ENCODE assay signal across 7 worm cellular contexts in genomic region chrII:5911939-5912523, ce11.
A peak's percentile ranks its signal among the peaks of the same experiment; 100 is the strongest.
TF ChIP-seq lines count a peak whose summit lies in the region.

No protein-coding gene starts in this region.

TF ChIP-seq in whole organism, L1 larva, 84 proteins besides CTCF, POLR2A, EP300 and RAD21 (continues in another document):
- TF ChIP-seq dsc-1 (tag; optimal IDR thresholded peaks at IDR 0.05; lab: Kevin White, UChicago) (no peak), nhr-77 (tag; optimal IDR thresholded peaks at IDR 0.05; lab: Kevin White, UChicago) (peak; percentile 54), ama-1 (optimal IDR thresholded peaks at IDR 0.05; lab: Kevin White, UChicago) (no peak), lsy-2 (tag; optimal IDR thresholded peaks at IDR 0.05; lab: Kevin White, UChicago) (peak in 1 of 2 experiments; percentile 19), ets-5 (GFP tag; IDR thresholded peaks at IDR 0.05; lab: Robert Waterston, UW) (no peak), ceh-82 (tag; optimal IDR thresholded peaks at IDR 0.05; lab: Kevin White, UChicago) (no peak), mep-1 (tag; optimal IDR thresholded peaks at IDR 0.05; lab: Kevin White, UChicago) (peak; percentile 11), unc-98 (GFP tag; IDR thresholded peaks at IDR 0.05; lab: Robert Waterston, UW) (no peak), ces-1 (GFP tag; optimal IDR thresholded peaks at IDR 0.05; lab: Kevin White, UChicago) (no peak), hpl-2 (GFP tag; optimal IDR thresholded peaks at IDR 0.05; lab: Kevin White, UChicago) (peak; percentile 8), lin-14 (GFP tag; optimal IDR thresholded peaks at IDR 0.05; lab: Kevin White, UChicago) (peak; percentile 19), pqm-1 (tag; optimal IDR thresholded peaks at IDR 0.05; lab: Kevin White, UChicago) (peak; percentile 91), unc-62 (GFP tag; optimal IDR thresholded peaks at IDR 0.05; lab: Kevin White, UChicago) (no peak)

TF ChIP-seq in whole organism, L2 larva, 48 proteins besides CTCF, POLR2A, EP300 and RAD21 (continues in another document):
- TF ChIP-seq sma-9 (GFP tag; optimal IDR thresholded peaks at IDR 0.05; lab: Kevin White, UChicago): peak; percentile 49
- no peak for TF ChIP-seq sma-9 (tag; optimal IDR thresholded peaks at IDR 0.05; lab: Kevin White, UChicago)
- no peak for TF ChIP-seq nhr-11 (tag; optimal IDR thresholded peaks at IDR 0.05; lab: Kevin White, UChicago)
- no peak for TF ChIP-seq elt-3 (tag; optimal IDR thresholded peaks at IDR 0.05; lab: Kevin White, UChicago)
- TF ChIP-seq ama-1 (optimal IDR thresholded peaks at IDR 0.05; lab: Kevin White, UChicago): no peak
- no peak for TF ChIP-seq ceh-82 (tag; optimal IDR thresholded peaks at IDR 0.05; lab: Kevin White, UChicago)
- TF ChIP-seq lin-39 (tag; optimal IDR thresholded peaks at IDR 0.05; lab: Kevin White, UChicago): no peak
- no peak for TF ChIP-seq R02D3.7 (tag; optimal IDR thresholded peaks at IDR 0.05; lab: Kevin White, UChicago)
- TF ChIP-seq aly-2 (tag; optimal IDR thresholded peaks at IDR 0.05; lab: Kevin White, UChicago): no peak
- TF ChIP-seq nhr-77 (tag; optimal IDR thresholded peaks at IDR 0.05; lab: Kevin White, UChicago): no peak
- TF ChIP-seq unc-39 (tag; optimal IDR thresholded peaks at IDR 0.05; lab: Kevin White, UChicago): no peak
- TF ChIP-seq skn-1 (tag; optimal IDR thresholded peaks at IDR 0.05; lab: Kevin White, UChicago): no peak
- TF ChIP-seq unc-55 (GFP tag; optimal IDR thresholded peaks at IDR 0.05; lab: Kevin White, UChicago): no peak
- no peak for TF ChIP-seq sem-4 (tag; optimal IDR thresholded peaks at IDR 0.05; lab: Kevin White, UChicago)

TF ChIP-seq in whole organism, L3 larva, 47 proteins besides CTCF, POLR2A, EP300 and RAD21:
- TF ChIP-seq ceh-16 (tag; optimal IDR thresholded peaks at IDR 0.05; lab: Kevin White, UChicago) (no peak), jun-1 (tag; optimal IDR thresholded peaks at IDR 0.05; lab: Kevin White, UChicago) (peak; percentile 41), pqm-1 (tag; optimal IDR thresholded peaks at IDR 0.05; lab: Kevin White, UChicago) (peak; percentile 96), hmg-11 (tag; optimal IDR thresholded peaks at IDR 0.05; lab: Kevin White, UChicago) (no peak), pha-4 (tag; optimal IDR thresholded peaks at IDR 0.05; lab: Kevin White, UChicago) (peak; percentile 94), skn-1 (tag; optimal IDR thresholded peaks at IDR 0.05; lab: Kevin White, UChicago) (peak; percentile 47), lin-15B (tag; optimal IDR thresholded peaks at IDR 0.05; lab: Kevin White, UChicago) (no peak), ztf-4 (tag; optimal IDR thresholded peaks at IDR 0.05; lab: Kevin White, UChicago) (no peak), elt-2 (tag; optimal IDR thresholded peaks at IDR 0.05; lab: Kevin White, UChicago) (peak; percentile 94)

TF ChIP-seq in whole organism, L4 larva, 104 proteins besides CTCF, POLR2A, EP300 and RAD21 (continues in another document):
- TF ChIP-seq hlh-30 (tag; optimal IDR thresholded peaks at IDR 0.05; lab: Kevin White, UChicago; ENCODE audit: insufficient read depth): peak; percentile 18
- no peak for TF ChIP-seq mep-1 (tag; optimal IDR thresholded peaks at IDR 0.05; lab: Kevin White, UChicago)
- TF ChIP-seq nhr-77 (tag; optimal IDR thresholded peaks at IDR 0.05; lab: Kevin White, UChicago): peak; percentile 78
- peak; percentile 90 for TF ChIP-seq dmd-6 (GFP tag; IDR thresholded peaks at IDR 0.05; lab: Robert Waterston, UW)
- TF ChIP-seq lin-15B (tag; optimal IDR thresholded peaks at IDR 0.05; lab: Kevin White, UChicago): no peak
- TF ChIP-seq nhr-6 (tag; optimal IDR thresholded peaks at IDR 0.05; lab: Kevin White, UChicago): peak; percentile 47
- no peak for TF ChIP-seq lim-7 (GFP tag; IDR thresholded peaks at IDR 0.05; lab: Robert Waterston, UW)
- TF ChIP-seq egl-43 (GFP tag; IDR thresholded peaks at IDR 0.05; lab: Robert Waterston, UW): no peak
- no peak for TF ChIP-seq sdz-12 (GFP tag; optimal IDR thresholded peaks at IDR 0.05; lab: Kevin White, UChicago)
- peak in 1 of 2 experiments; percentile 86 for TF ChIP-seq unc-62 (GFP tag; optimal IDR thresholded peaks at IDR 0.05 in 1 of 2; lab: Kevin White, UChicago)
- no peak for TF ChIP-seq unc-62 (tag; optimal IDR thresholded peaks at IDR 0.05; lab: Kevin White, UChicago)
- TF ChIP-seq nhr-28 (tag; optimal IDR thresholded peaks at IDR 0.05; lab: Kevin White, UChicago): peak; percentile 93
- TF ChIP-seq mxl-3 (GFP tag; optimal IDR thresholded peaks at IDR 0.05; lab: Kevin White, UChicago): peak; percentile 64
- TF ChIP-seq aha-1 (tag; lab: Kevin White, UChicago): peak; percentile 83
- no peak for TF ChIP-seq daf-12 (tag; optimal IDR thresholded peaks at IDR 0.05; lab: Kevin White, UChicago)

TF ChIP-seq in whole organism, late embryonic, 69 proteins besides CTCF, POLR2A, EP300 and RAD21:
- TF ChIP-seq C38D4.7 (GFP tag; optimal IDR thresholded peaks at IDR 0.05; lab: Kevin White, UChicago): no peak
- peak; percentile 69 for TF ChIP-seq elt-2 (tag; optimal IDR thresholded peaks at IDR 0.05; lab: Kevin White, UChicago)
- TF ChIP-seq tbx-2 (tag; optimal IDR thresholded peaks at IDR 0.05; lab: Kevin White, UChicago): no peak
TF ChIP-seq in whole organism, late embryonic: peak in this region for 1.

TF ChIP-seq in whole organism, mixed stage, embryonic, 35 proteins besides CTCF, POLR2A, EP300 and RAD21:
- TF ChIP-seq pha-4 (tag; optimal IDR thresholded peaks at IDR 0.05; lab: Kevin White, UChicago) (no peak), unc-120 (tag; optimal IDR thresholded peaks at IDR 0.05; lab: Kevin White, UChicago; ENCODE audit: poor library complexity, severe bottlenecking) (peak; percentile 15)
TF ChIP-seq in whole organism, mixed stage, embryonic: peak in this region for 1.

TF ChIP-seq in whole organism, young adult, 124 proteins besides CTCF, POLR2A, EP300 and RAD21:
- no peak for TF ChIP-seq hrde-1 (tag; optimal IDR thresholded peaks at IDR 0.05; lab: Kevin White, UChicago; ENCODE audit: borderline replicate concordance)
- TF ChIP-seq egrh-3 (GFP tag; IDR thresholded peaks at IDR 0.05; lab: Robert Waterston, UW): no peak
- no peak for TF ChIP-seq snpc-1.3 (tag; optimal IDR thresholded peaks at IDR 0.05; lab: Kevin White, UChicago; ENCODE audit: insufficient read depth)
- TF ChIP-seq Y95B8A.8 (GFP tag; IDR thresholded peaks at IDR 0.05; lab: Robert Waterston, UW): no peak
- TF ChIP-seq hsf-1 (GFP tag; IDR thresholded peaks at IDR 0.05; lab: Robert Waterston, UW): no peak
- no peak for TF ChIP-seq nhr-120 (GFP tag; IDR thresholded peaks at IDR 0.05; lab: Robert Waterston, UW)
- no peak for TF ChIP-seq egl-44 (GFP tag; IDR thresholded peaks at IDR 0.05; lab: Robert Waterston, UW)
- no peak for TF ChIP-seq T07F8.4 (tag; optimal IDR thresholded peaks at IDR 0.05; lab: Kevin White, UChicago)
- peak; percentile 93 for TF ChIP-seq nhr-80 (tag; optimal IDR thresholded peaks at IDR 0.05; lab: Kevin White, UChicago)
- peak; percentile 12 for TF ChIP-seq attf-5 (GFP tag; optimal IDR thresholded peaks at IDR 0.05; lab: Kevin White, UChicago)
- TF ChIP-seq mel-28 (tag; optimal IDR thresholded peaks at IDR 0.05; lab: Kevin White, UChicago; ENCODE audit: borderline replicate concordance): no peak
- no peak for TF ChIP-seq K11D2.4 (GFP tag; IDR thresholded peaks at IDR 0.05; lab: Robert Waterston, UW)
- no peak for TF ChIP-seq cebp-2 (GFP tag; IDR thresholded peaks at IDR 0.05; lab: Robert Waterston, UW)
- peak; percentile 9 for TF ChIP-seq atf-7 (tag; optimal IDR thresholded peaks at IDR 0.05; lab: Kevin White, UChicago)
- no peak for TF ChIP-seq F55B11.4 (tag; optimal IDR thresholded peaks at IDR 0.05; lab: Kevin White, UChicago; ENCODE audit: borderline replicate concordance, insufficient read depth)
- TF ChIP-seq F57C9.4 (tag; optimal IDR thresholded peaks at IDR 0.05; lab: Kevin White, UChicago): no peak
- peak; percentile 43 for TF ChIP-seq ets-4 (GFP tag; optimal IDR thresholded peaks at IDR 0.05; lab: Kevin White, UChicago)
- no peak for TF ChIP-seq F57A8.1 (GFP tag; optimal IDR thresholded peaks at IDR 0.05; lab: Kevin White, UChicago)
- TF ChIP-seq dox-1 (GFP tag; IDR thresholded peaks at IDR 0.05; lab: Robert Waterston, UW): 0 out of 2 replicates have a peak, but pooled peaks have one; percentile 41
- TF ChIP-seq ztf-18 (tag; optimal IDR thresholded peaks at IDR 0.05; lab: Kevin White, UChicago): no peak
- peak; percentile 41; the same call in 1 of the 2 replicates for TF ChIP-seq hmg-1.2 (GFP tag; IDR thresholded peaks at IDR 0.05; lab: Robert Waterston, UW)
- no peak for TF ChIP-seq K12H6.12 (tag; optimal IDR thresholded peaks at IDR 0.05; lab: Kevin White, UChicago)
- no peak for TF ChIP-seq cebp-1 (GFP tag; IDR thresholded peaks at IDR 0.05; lab: Robert Waterston, UW)
- peak; percentile 52 for TF ChIP-seq cebp-1 (tag; optimal IDR thresholded peaks at IDR 0.05; lab: Kevin White, UChicago)
- TF ChIP-seq madf-6 (GFP tag; IDR thresholded peaks at IDR 0.05; lab: Robert Waterston, UW): no peak
- no peak for TF ChIP-seq rpc-1 (optimal IDR thresholded peaks at IDR 0.05; lab: Kevin White, UChicago)
- TF ChIP-seq rpc-1 (tag; optimal IDR thresholded peaks at IDR 0.05; lab: Kevin White, UChicago): no peak
- no peak for TF ChIP-seq madf-3 (GFP tag; IDR thresholded peaks at IDR 0.05; lab: Robert Waterston, UW)
- no peak for TF ChIP-seq egl-18 (GFP tag; IDR thresholded peaks at IDR 0.05; lab: Robert Waterston, UW)
- no peak for TF ChIP-seq mxl-1 (tag; optimal IDR thresholded peaks at IDR 0.05; lab: Kevin White, UChicago)
- no peak for TF ChIP-seq bed-2 (GFP tag; IDR thresholded peaks at IDR 0.05; lab: Robert Waterston, UW)
- no peak for TF ChIP-seq T26A5.8 (tag; optimal IDR thresholded peaks at IDR 0.05; lab: Kevin White, UChicago)
